Fruit fly (Drosophila melanogaster) whole organism, wandering third instar larva: Measurements from ENCODE around the gene TBC1D23.

Experiments
- Hr78 ChIP-seq: fragments of >200 bp; optimal IDR thresholded peaks from 2 replicates; lab custom pipeline; 2017; ENCODE audit warnings: missing biosample characterization, missing genetic modification characterization
- Hr83 ChIP-seq: fragments of 200-300 bp; sonication (Bioruptor generic); optimal IDR thresholded peaks from 2 replicates; lab custom pipeline; 2016; ENCODE audit warnings: missing biosample characterization, mild to moderate bottlenecking, missing genetic modification characterization, moderate library complexity; ENCODE audit not compliant: poor library complexity, severe bottlenecking
- Jra ChIP-seq: sonication (Bioruptor generic); optimal IDR thresholded peaks from 2 replicates; lab custom pipeline; 2016; ENCODE audit warnings: missing biosample characterization, missing genetic modification characterization
- Vsx2 ChIP-seq: fragments of 200-300, 225-300 bp; sonication (Bioruptor generic); optimal IDR thresholded peaks from 2 replicates; lab custom pipeline; 2018; ENCODE audit warnings: missing biosample characterization, missing genetic modification characterization; ENCODE audit not compliant: partially characterized antibody
- dl ChIP-seq, 2 experiments: fragments of 175-275, 200-275 bp in 1 of 2; fragments of 200-275 bp in 1 of 2; sonication (Bioruptor generic); optimal IDR thresholded peaks; lab custom pipeline; 2018; ENCODE audit warnings: mild to moderate bottlenecking in 2 of 2, missing biosample characterization in 2 of 2, missing genetic modification characterization in 2 of 2, moderate library complexity in 2 of 2; ENCODE audit not compliant: partially characterized antibody in 2 of 2, insufficient read depth in 1 of 2
- tai ChIP-seq: sonication (Bioruptor generic); optimal IDR thresholded peaks from 2 replicates; lab custom pipeline; 2016; ENCODE audit warnings: missing biosample characterization, missing genetic modification characterization

dm6 chr2L:1134011-1134743 lies 5.1 kb downstream of the TBC1D23 start, which contains the start of the genes Iris and CG4577:
- TF ChIP-seq Vsx2 (GFP tag; lab: Kevin White, UChicago) = no peak
- TF ChIP-seq Jra (GFP tag; lab: Kevin White, UChicago) = no peak
- no peak for TF ChIP-seq dl (GFP tag; optimal IDR thresholded peaks at IDR 0.05; lab: Kevin White, UChicago; ENCODE audit: insufficient read depth in 1 of 2, partially characterized antibody in 2 of 2)
- TF ChIP-seq Hr83 (GFP tag; lab: Kevin White, UChicago) = no peak
- TF ChIP-seq Hr78 (GFP tag; lab: Kevin White, UChicago) = no peak
- no peak for TF ChIP-seq tai (GFP tag; lab: Kevin White, UChicago)
